Worm (Caenorhabditis elegans): ENCODE measurements around the gene F40A3.6.

- TF ChIP-seq W03F9.2 (tag; optimal IDR thresholded peaks at IDR 0.05) (no peak), him-1 (tag; optimal IDR thresholded peaks at IDR 0.05) (no peak)
Observed at ce11 chrV:7857931-7858330, 35.7 kb downstream of the F40A3.6 start, which contains the start of gene C37C3.1.
